Worm (Caenorhabditis elegans): ENCODE measurements around the gene mig-21.

The mig-21 gene

ce11 chrIII:5863774-5864173, 14.4 kb downstream of the mig-21 start, which contains the start of gene dnpp-1:
Gene dnpp-1, minus strand, starts transcription at chrIII:5863803.
- TF ChIP-seq ama-1 (optimal IDR thresholded peaks at IDR 0.05) (no peak), ama-1 (GFP tag; optimal IDR thresholded peaks at IDR 0.05) (no peak), bed-1 (GFP tag; IDR thresholded peaks at IDR 0.05) (no peak), tbp1 (GFP tag; optimal IDR thresholded peaks at IDR 0.05) (peak; percentile 12), ztf-22 (GFP tag; optimal IDR thresholded peaks at IDR 0.05) (no peak), hlh-12 (tag; optimal IDR thresholded peaks at IDR 0.05) (no peak), F33H1.4 (GFP tag; IDR thresholded peaks at IDR 0.05) (peak; percentile 87), dox-1 (GFP tag; IDR thresholded peaks at IDR 0.05) (0 out of 2 replicates have a peak, but pooled peaks have one; percentile 22), ceh-91 (GFP tag; IDR thresholded peaks at IDR 0.05) (peak; percentile 57; the same call in 1 of the 2 replicates), madf-6 (GFP tag; IDR thresholded peaks at IDR 0.05) (peak; percentile 82), nhr-80 (tag; optimal IDR thresholded peaks at IDR 0.05) (peak; percentile 69), mcd-1 (GFP tag; IDR thresholded peaks at IDR 0.05) (no peak), lsl-1 (GFP tag; optimal IDR thresholded peaks at IDR 0.05) (peak; percentile 92), F37B4.10 (GFP tag; IDR thresholded peaks at IDR 0.05) (no peak), him-1 (tag; optimal IDR thresholded peaks at IDR 0.05) (peak; percentile 41), sptf-2 (GFP tag; optimal IDR thresholded peaks at IDR 0.05) (no peak), madf-8 (GFP tag; conservative IDR thresholded peaks at IDR 0.05) (peak; percentile 53), xnd-1 (tag; optimal IDR thresholded peaks at IDR 0.05) (peak; percentile 68)

ce11 chrIII:5859008-5859407, 19.2 kb downstream of the mig-21 start, which contains the start of gene dpf-4:
Gene dpf-4, plus strand, starts transcription at chrIII:5859308.
- TF ChIP-seq hrde-1 (tag; optimal IDR thresholded peaks at IDR 0.05; ENCODE audit: borderline replicate concordance) (no peak), ama-1 (optimal IDR thresholded peaks at IDR 0.05) (peak; percentile 47), ama-1 (GFP tag; optimal IDR thresholded peaks at IDR 0.05) (no peak)

ce11 chrIII:5855637-5856179, 22.5 kb downstream of the mig-21 start, which contains the start of the genes cct-6 and alh-9:
Gene cct-6, minus strand, starts transcription at chrIII:5855687.
Gene alh-9, plus strand, starts transcription at chrIII:5856018.
- TF ChIP-seq F57A8.1 (GFP tag; optimal IDR thresholded peaks at IDR 0.05) = no peak
- peak; percentile 62; the same call in 1 of the 2 replicates for TF ChIP-seq madf-6 (GFP tag; IDR thresholded peaks at IDR 0.05)
- peak; percentile 11 for TF ChIP-seq nhr-80 (tag; optimal IDR thresholded peaks at IDR 0.05)
- peak in 1 of 3 experiments; percentile 91 for TF ChIP-seq lin-35 (GFP tag; optimal IDR thresholded peaks at IDR 0.05)
- no peak for TF ChIP-seq hrde-1 (tag; optimal IDR thresholded peaks at IDR 0.05; ENCODE audit: borderline replicate concordance)
- peak; percentile 81 for TF ChIP-seq dpl-1 (GFP tag; optimal IDR thresholded peaks at IDR 0.05)
- TF ChIP-seq F23B12.7 (tag; optimal IDR thresholded peaks at IDR 0.05; ENCODE audit: insufficient read depth) = peak; percentile 61
- TF ChIP-seq ceh-40 (GFP tag; IDR thresholded peaks at IDR 0.05) = no peak
- TF ChIP-seq lsl-1 (GFP tag; optimal IDR thresholded peaks at IDR 0.05) = peak; percentile 55
- no peak for TF ChIP-seq rpc-1 (optimal IDR thresholded peaks at IDR 0.05)
- no peak for TF ChIP-seq rpc-1 (tag; optimal IDR thresholded peaks at IDR 0.05)
- peak; percentile 2 for TF ChIP-seq madf-10 (tag; optimal IDR thresholded peaks at IDR 0.05)
- TF ChIP-seq hmg-1.2 (GFP tag; IDR thresholded peaks at IDR 0.05) = peak; percentile 37; the same call in 1 of the 2 replicates
- TF ChIP-seq tbp1 (GFP tag; optimal IDR thresholded peaks at IDR 0.05) = peak; percentile 44
- no peak for TF ChIP-seq F52B5.7 (tag; optimal IDR thresholded peaks at IDR 0.05)
- TF ChIP-seq efl-1 (GFP tag; optimal IDR thresholded peaks at IDR 0.05) = peak; percentile 70
- TF ChIP-seq cebp-1 (GFP tag; IDR thresholded peaks at IDR 0.05) = peak; percentile 68; the same call in 1 of the 2 replicates
- peak; percentile 94 for TF ChIP-seq cebp-1 (tag; optimal IDR thresholded peaks at IDR 0.05)
- TF ChIP-seq pha-4 (tag; optimal IDR thresholded peaks at IDR 0.05) = peak; percentile 94
- TF ChIP-seq nfya-2 (GFP tag; IDR thresholded peaks at IDR 0.05) = no peak
- TF ChIP-seq mcd-1 (GFP tag; IDR thresholded peaks at IDR 0.05) = peak; percentile 58
- TF ChIP-seq lin-26 (GFP tag; IDR thresholded peaks at IDR 0.05) = no peak
- TF ChIP-seq nfyb-1 (GFP tag; IDR thresholded peaks at IDR 0.05) = peak; percentile 20; the same call in 1 of the 2 replicates
- no peak for TF ChIP-seq egl-18 (GFP tag; IDR thresholded peaks at IDR 0.05)
- peak; percentile 62 for TF ChIP-seq snpc-3.4 (tag; optimal IDR thresholded peaks at IDR 0.05)
- TF ChIP-seq die-1 (tag; optimal IDR thresholded peaks at IDR 0.05) = no peak
- TF ChIP-seq hsf-1 (GFP tag; IDR thresholded peaks at IDR 0.05) = peak; percentile 77
- peak; percentile 23; the same call in 1 of the 2 replicates for TF ChIP-seq ekl-4 (GFP tag; IDR thresholded peaks at IDR 0.05)
- no peak for TF ChIP-seq B0019.2 (GFP tag; conservative IDR thresholded peaks at IDR 0.05)
- peak; percentile 64; the same call in 1 of the 2 replicates for TF ChIP-seq pbrm-1 (GFP tag; IDR thresholded peaks at IDR 0.05)
- TF ChIP-seq lsy-27 (tag; optimal IDR thresholded peaks at IDR 0.05; ENCODE audit: borderline replicate concordance, insufficient read depth) = no peak
